Fruit fly (Drosophila melanogaster) S2 (cell line): ENCODE measurements around the gene Prosalpha6.

ENCODE experiments used
- CG8478 ChIP-seq: fragments of >200 bp; optimal IDR thresholded peaks from 2 replicates; lab custom pipeline; 2018
- CTCF ChIP-seq, 2 experiments: fragments of >200 bp; optimal IDR thresholded peaks; 2 replicates each; lab custom pipeline; 2018

dm6 chr2L:10220501-10221386 lies at the start of gene Prosalpha6, which contains the start of gene Npc1a:
- TF ChIP-seq CG8478 (no peak), CTCF (optimal IDR thresholded peaks at IDR 0.05; lab: Kevin White, UChicago) (no peak)
